Worm (Caenorhabditis elegans): Measurements from ENCODE around the gene fbxa-218.

- TF ChIP-seq ama-1 (optimal IDR thresholded peaks at IDR 0.05) (no peak), B0310.2 (tag; optimal IDR thresholded peaks at IDR 0.05) (no peak), hmbx-1 (tag; optimal IDR thresholded peaks at IDR 0.05) (no peak), hmg-4 (GFP tag; optimal IDR thresholded peaks at IDR 0.05) (no peak), flt-1 (GFP tag; IDR thresholded peaks at IDR 0.05) (no peak), tbx-37 (GFP tag; conservative IDR thresholded peaks at IDR 0.05) (no peak)
These were observed 8.9 kb downstream of the fbxa-218 start for ce11 chrIII:12445223-12445622.

All from whole organism, early embryonic.